Worm (Caenorhabditis elegans) whole organism, L2 larva: Measurements from ENCODE around the gene C28D4.8.

Source experiments
- aly-2 ChIP-seq: fragments of 150-350 bp; optimal IDR thresholded peaks from 2 replicates; lab custom pipeline; 2014; ENCODE audit warnings: missing biosample characterization, missing genetic modification characterization
- ama-1 ChIP-seq: fragments of 150-350 bp; optimal IDR thresholded peaks from 2 replicates; lab custom pipeline; 2018; ENCODE audit warnings: inconsistent platforms
- ceh-82 ChIP-seq: fragments of 150-350 bp; optimal IDR thresholded peaks from 2 replicates; lab custom pipeline; 2014; ENCODE audit warnings: missing biosample characterization, missing genetic modification characterization
- crh-2 ChIP-seq: sonication (generic microtip); optimal IDR thresholded peaks from 2 replicates; lab custom pipeline; 2017; ENCODE audit warnings: missing biosample characterization, missing genetic modification characterization
- lin-11 ChIP-seq: fragments of 150-350 bp; sonication (generic microtip); optimal IDR thresholded peaks from 2 replicates; lab custom pipeline; 2014; ENCODE audit warnings: missing biosample characterization, missing genetic modification characterization, inconsistent platforms, mixed read lengths
- mdl-1 ChIP-seq, 2 experiments: fragments of 150-350 bp in 1 of 2; sonication (generic microtip) in 1 of 2; optimal IDR thresholded peaks; 2 replicates each; lab custom pipeline; 2017; ENCODE audit warnings: missing biosample characterization in 2 of 2, missing genetic modification characterization in 2 of 2
- nhr-11 ChIP-seq: fragments of 150-350 bp; optimal IDR thresholded peaks from 2 replicates; lab custom pipeline; 2014; ENCODE audit warnings: missing biosample characterization, missing genetic modification characterization
- nhr-21 ChIP-seq: fragments of 150-350 bp; optimal IDR thresholded peaks from 2 replicates; lab custom pipeline; 2014; ENCODE audit warnings: missing biosample characterization, missing genetic modification characterization
- nhr-25 ChIP-seq: fragments of 150-350 bp; sonication (generic microtip); optimal IDR thresholded peaks from 3 replicates; lab custom pipeline; 2014; ENCODE audit warnings: missing biosample characterization, missing genetic modification characterization
- nhr-77 ChIP-seq: fragments of 150-350 bp; optimal IDR thresholded peaks from 2 replicates; lab custom pipeline; 2014; ENCODE audit warnings: missing biosample characterization, missing genetic modification characterization
- snpc-4 ChIP-seq: fragments of 150-350 bp; optimal IDR thresholded peaks from 2 replicates; lab custom pipeline; 2014; ENCODE audit warnings: missing biosample characterization, missing genetic modification characterization
- unc-62 ChIP-seq: fragments of 150-350 bp; optimal IDR thresholded peaks from 2 replicates; lab custom pipeline; 2014; ENCODE audit warnings: missing biosample characterization, missing genetic modification reagents, missing genetic modification characterization

DNA sequence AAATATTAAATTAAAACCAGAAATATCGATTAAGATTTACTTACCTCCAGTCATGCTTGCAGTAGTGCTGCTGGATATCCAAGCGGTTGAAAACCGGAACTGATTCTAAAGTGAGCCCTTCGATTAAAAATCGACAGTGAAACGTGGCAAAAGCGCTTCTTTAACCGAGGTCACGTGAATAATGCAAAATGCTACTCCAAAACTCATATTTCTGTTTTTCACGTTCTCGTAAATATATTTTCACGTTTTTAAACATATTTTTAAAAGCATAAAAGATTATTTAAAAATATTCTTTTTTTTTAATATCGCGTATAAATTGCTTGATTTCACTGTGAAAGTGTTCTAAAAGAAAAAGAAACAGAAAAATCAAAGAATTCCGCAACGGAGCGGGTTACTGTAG, 39.0 kb downstream of the C28D4.8 start, which contains the start of gene ant-1.3:
- no peak for TF ChIP-seq snpc-4 (tag; lab: Kevin White, UChicago)
- TF ChIP-seq nhr-25 (tag; lab: Kevin White, UChicago) = no peak
- TF ChIP-seq ceh-82 (tag; lab: Kevin White, UChicago) = no peak
- no peak for TF ChIP-seq ama-1 (lab: Kevin White, UChicago)
- TF ChIP-seq crh-2 (tag; lab: Kevin White, UChicago) = no peak
- TF ChIP-seq nhr-21 (tag; lab: Kevin White, UChicago) = no peak
- no peak for TF ChIP-seq aly-2 (tag; lab: Kevin White, UChicago)
- no peak for TF ChIP-seq lin-11
- TF ChIP-seq nhr-11 (tag; lab: Kevin White, UChicago) = no peak
- TF ChIP-seq nhr-77 = no peak
- no peak for TF ChIP-seq mdl-1 (tag; optimal IDR thresholded peaks at IDR 0.05; lab: Kevin White, UChicago)
- no peak for TF ChIP-seq unc-62
